Fruit fly (Drosophila melanogaster): ENCODE data around the gene AP-1mu.

AP-1mu gene

DNA sequence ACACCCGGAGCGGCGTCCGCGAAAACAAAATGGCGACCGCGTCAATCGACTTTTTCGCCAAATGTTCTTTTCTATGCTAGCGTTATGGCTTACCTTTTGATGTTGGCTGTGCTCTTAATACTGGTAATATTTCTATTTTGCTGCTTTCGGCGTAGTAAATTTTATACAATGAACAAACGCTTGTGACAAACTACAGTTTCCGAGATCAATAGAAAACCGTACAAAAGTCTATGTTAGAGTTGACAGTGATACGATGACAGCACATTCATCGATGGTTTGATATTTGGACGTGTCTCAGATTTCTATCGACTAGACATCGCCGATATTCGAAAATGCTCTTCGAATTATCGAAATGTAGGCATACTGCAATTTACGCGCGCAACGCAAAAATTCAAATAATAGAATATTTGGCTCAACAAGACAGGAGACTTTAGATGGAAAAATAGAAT, 49.2 kb downstream of the AP-1mu start, which contains the start of gene rump:
rump (minus strand) TSS at position 255 of the 449 bp plus-strand sequence.
- TF ChIP-seq GATAd (GFP tag; optimal IDR thresholded peaks at IDR 0.05) (no peak), Hr83 (GFP tag; optimal IDR thresholded peaks at IDR 0.05; ENCODE audit: poor library complexity, severe bottlenecking) (peak; percentile 79), sv (GFP tag; optimal IDR thresholded peaks at IDR 0.05) (no peak), sage (GFP tag; optimal IDR thresholded peaks at IDR 0.05) (peak; percentile 59), CG9705 (GFP tag; optimal IDR thresholded peaks at IDR 0.05) (no peak), dl (GFP tag; optimal IDR thresholded peaks at IDR 0.05; ENCODE audit: insufficient read depth in 1 of 2, partially characterized antibody in 2 of 2) (no peak), HLH106 (tag; optimal IDR thresholded peaks at IDR 0.05) (no peak), Jra (GFP tag; optimal IDR thresholded peaks at IDR 0.05) (peak; percentile 49), Hr78 (GFP tag; optimal IDR thresholded peaks at IDR 0.05) (no peak), brk (GFP tag; optimal IDR thresholded peaks at IDR 0.05) (peak; percentile 83), Vsx2 (GFP tag; optimal IDR thresholded peaks at IDR 0.05; ENCODE audit: partially characterized antibody) (no peak), Rel (GFP tag; optimal IDR thresholded peaks at IDR 0.05) (no peak), Rel (tag; optimal IDR thresholded peaks at IDR 0.05) (peak; percentile 41), Dif (GFP tag; optimal IDR thresholded peaks at IDR 0.05; ENCODE audit: partially characterized antibody) (peak; percentile 24), tai (GFP tag; optimal IDR thresholded peaks at IDR 0.05) (peak; percentile 81), dsf (GFP tag; optimal IDR thresholded peaks at IDR 0.05; ENCODE audit: borderline replicate concordance) (peak; percentile 15), Hnf4 (GFP tag; optimal IDR thresholded peaks at IDR 0.05) (peak; percentile 57), rgr (GFP tag; optimal IDR thresholded peaks at IDR 0.05) (peak; percentile 65), N (GFP tag; optimal IDR thresholded peaks at IDR 0.05) (no peak), Myc (optimal IDR thresholded peaks at IDR 0.05) (peak; percentile 79), fru (GFP tag; optimal IDR thresholded peaks at IDR 0.05) (no peak), woc (GFP tag; optimal IDR thresholded peaks at IDR 0.05) (peak; percentile 18), Sp1 (GFP tag; optimal IDR thresholded peaks at IDR 0.05) (peak; percentile 3), h (GFP tag; optimal IDR thresholded peaks at IDR 0.05) (peak; percentile 17)
